Fruit fly (Drosophila melanogaster) whole organism, pupa: ENCODE data around the gene Cyp12a4.

Experiments used
- CG10348 ChIP-seq: fragments of 200-800 bp; sonication (Bioruptor generic); IDR thresholded peaks from 2 replicates; pipeline ENCODE4 v1.3.6; 2022; ENCODE audit warnings: missing biosample characterization, missing genetic modification characterization
- CG12605 ChIP-seq: fragments of 200-800 bp; sonication (Bioruptor generic); IDR thresholded peaks from 2 replicates; pipeline ENCODE4 v1.3.6; 2022; ENCODE audit warnings: missing biosample characterization, missing genetic modification characterization
- CG13204 ChIP-seq: fragments of 200-800 bp; sonication (Bioruptor generic); optimal IDR thresholded peaks from 2 replicates; lab custom pipeline; 2018; ENCODE audit warnings: missing biosample characterization, mild to moderate bottlenecking, missing genetic modification characterization, moderate library complexity
- CG14655 ChIP-seq: fragments of 200-800 bp; sonication (Bioruptor generic); optimal IDR thresholded peaks from 3 replicates; lab custom pipeline; 2017; ENCODE audit warnings: mild to moderate bottlenecking, missing biosample characterization, missing genetic modification reagents, missing genetic modification characterization
- CG15710 ChIP-seq: fragments of 200-800 bp; sonication (Bioruptor generic); optimal IDR thresholded peaks from 2 replicates; lab custom pipeline; 2018; ENCODE audit warnings: missing biosample characterization, mild to moderate bottlenecking, missing genetic modification characterization, moderate library complexity
- CG17806 ChIP-seq: fragments of 200-800 bp; sonication (Bioruptor generic); optimal IDR thresholded peaks from 2 replicates; lab custom pipeline; 2018; ENCODE audit warnings: missing biosample characterization, mild to moderate bottlenecking, missing genetic modification characterization, moderate library complexity
- CG32121 ChIP-seq: fragments of 200-800 bp; sonication (Bioruptor generic); IDR thresholded peaks from 2 replicates; pipeline ENCODE4 v1.3.6; 2022; ENCODE audit warnings: missing biosample characterization, missing genetic modification characterization
- CG34367 ChIP-seq: fragments of 200-800 bp; sonication (Bioruptor generic); optimal IDR thresholded peaks from 2 replicates; lab custom pipeline; 2018; ENCODE audit warnings: missing biosample characterization, mild to moderate bottlenecking, missing genetic modification characterization
- CG4496 ChIP-seq: fragments of 200-800 bp; sonication (Bioruptor generic); IDR thresholded peaks from 3 replicates; pipeline ENCODE4 v1.3.6; 2022; ENCODE audit warnings: missing biosample characterization, missing genetic modification characterization
- CG8159 ChIP-seq: fragments of 200-800 bp; sonication (Bioruptor generic); optimal IDR thresholded peaks from 3 replicates; lab custom pipeline; 2018; ENCODE audit warnings: missing biosample characterization, mild to moderate bottlenecking, missing genetic modification characterization, moderate library complexity
- CG8301 ChIP-seq: fragments of 200-800 bp; sonication (Bioruptor generic); optimal IDR thresholded peaks from 2 replicates; lab custom pipeline; 2018; ENCODE audit warnings: missing biosample characterization, mild to moderate bottlenecking, missing genetic modification characterization
- CG9948 ChIP-seq: fragments of 200-800 bp; sonication (Bioruptor generic); optimal IDR thresholded peaks from 2 replicates; lab custom pipeline; 2018; ENCODE audit warnings: missing biosample characterization, mild to moderate bottlenecking, missing genetic modification characterization, moderate library complexity
- D1 ChIP-seq: fragments of 200-800 bp; sonication (Bioruptor generic); optimal IDR thresholded peaks from 2 replicates; lab custom pipeline; 2018; ENCODE audit warnings: missing biosample characterization, mild to moderate bottlenecking, missing genetic modification characterization, moderate library complexity
- EcR ChIP-seq: fragments of 200-800 bp; sonication (Bioruptor generic); optimal IDR thresholded peaks from 3 replicates; lab custom pipeline; 2019; ENCODE audit warnings: missing biosample characterization, missing genetic modification characterization, mild to moderate bottlenecking, moderate library complexity, missing genetic modification reagents
- Ets98B ChIP-seq: fragments of 200-800 bp; sonication (Bioruptor generic); IDR thresholded peaks from 2 replicates; pipeline ENCODE4 v1.3.6; 2022; ENCODE audit warnings: missing biosample characterization, missing genetic modification characterization
- Pif1A ChIP-seq: fragments of 200-800 bp; sonication (Bioruptor generic); optimal IDR thresholded peaks from 3 replicates; lab custom pipeline; 2016; ENCODE audit warnings: missing biosample characterization, missing genetic modification characterization
- Pif1B ChIP-seq: fragments of 200-800 bp; sonication (Bioruptor generic); optimal IDR thresholded peaks from 3 replicates; lab custom pipeline; 2016; ENCODE audit warnings: missing biosample characterization, missing genetic modification characterization
- Snoo ChIP-seq: fragments of 200-800 bp; sonication (Bioruptor generic); optimal IDR thresholded peaks from 3 replicates; lab custom pipeline; 2017; ENCODE audit warnings: missing biosample characterization, mild to moderate bottlenecking, missing genetic modification characterization, inconsistent platforms
- fd96Ca ChIP-seq: fragments of 200-800 bp; sonication (Bioruptor generic); IDR thresholded peaks from 3 replicates; pipeline ENCODE4 v1.3.6; 2022; ENCODE audit warnings: missing biosample characterization, missing genetic modification characterization
- gl ChIP-seq: fragments of 200-800 bp; sonication (Bioruptor generic); optimal IDR thresholded peaks from 2 replicates; lab custom pipeline; 2018; ENCODE audit warnings: missing biosample characterization, mild to moderate bottlenecking, missing genetic modification characterization
- rn ChIP-seq: fragments of 200-800 bp; sonication (Bioruptor generic); IDR thresholded peaks from 2 replicates; pipeline ENCODE4 v1.3.6; 2022; ENCODE audit warnings: missing biosample characterization, missing genetic modification characterization

The Cyp12a4 gene

DNA sequence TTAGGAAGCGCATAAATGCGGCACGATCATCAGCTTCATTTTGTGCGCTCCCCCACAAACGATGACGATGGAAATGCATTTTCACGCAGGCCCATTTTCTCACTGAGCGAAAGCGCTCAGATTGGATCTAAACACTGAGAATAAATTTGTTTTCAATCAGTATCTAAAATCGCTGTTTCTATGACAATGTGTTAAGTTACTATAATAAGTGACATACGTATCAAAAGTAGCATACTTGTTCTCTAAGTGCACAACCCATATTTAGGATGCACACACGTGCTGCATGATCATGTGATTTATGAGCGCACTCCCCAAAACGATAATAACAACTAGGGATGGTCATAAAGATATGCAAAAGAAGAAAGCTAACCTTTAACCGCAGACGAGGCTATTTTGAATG is 26.8 kb upstream of the Cyp12a4 start:
- TF ChIP-seq CG8159 (tag; lab: Kevin White, UChicago) (no peak), CG13204 (GFP tag; lab: Kevin White, UChicago) (no peak), CG15710 (tag; lab: Kevin White, UChicago) (no peak), fd96Ca (peak; percentile 21; the same call in 1 of the 3 replicates), CG10348 (GFP tag; lab: Robert Waterston, UW) (no peak), CG9948 (tag; lab: Kevin White, UChicago) (no peak), CG34367 (tag; lab: Kevin White, UChicago) (no peak), CG4496 (peak; percentile 66; the same call in 2 of the 3 replicates), Snoo (no peak), CG17806 (tag; lab: Kevin White, UChicago) (no peak), CG8301 (tag; lab: Kevin White, UChicago) (peak; percentile 32), Pif1B (GFP tag; lab: Kevin White, UChicago) (no peak), CG12605 (GFP tag; lab: Robert Waterston, UW) (no peak), Ets98B (peak; percentile 49; the same call in 1 of the 2 replicates), CG14655 (GFP tag; lab: Kevin White, UChicago) (peak; percentile 60), rn (GFP tag; lab: Robert Waterston, UW) (no peak), EcR (GFP tag; lab: Kevin White, UChicago) (no peak), D1 (no peak), Pif1A (GFP tag; lab: Kevin White, UChicago) (no peak), CG32121 (GFP tag; lab: Robert Waterston, UW) (no peak), gl (no peak)

DNA sequence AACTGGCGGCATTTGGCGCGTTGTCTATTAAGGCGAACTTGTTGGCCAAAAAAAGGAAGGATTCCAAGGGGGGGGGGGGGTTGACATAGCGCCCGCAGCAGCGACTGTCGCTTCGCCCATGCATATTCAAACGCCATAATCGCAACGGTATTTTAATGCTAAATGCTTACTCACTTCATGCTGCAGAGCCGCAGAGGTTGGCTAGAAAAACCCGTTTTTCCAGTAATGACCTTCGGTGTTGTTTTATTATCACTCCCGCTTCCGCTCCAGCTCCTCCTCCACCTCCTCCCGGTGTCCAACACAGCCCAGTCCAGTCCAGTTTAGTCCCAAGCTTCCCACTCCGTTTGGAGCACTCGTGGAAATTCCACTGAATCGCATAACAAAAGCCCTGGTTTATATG is 23.8 kb upstream of the Cyp12a4 start:
- TF ChIP-seq CG13204 (GFP tag; lab: Kevin White, UChicago), result peak; percentile 51
- no peak for TF ChIP-seq Pif1B (GFP tag; lab: Kevin White, UChicago)
- TF ChIP-seq CG34367 (tag; lab: Kevin White, UChicago), result no peak

- no peak for TF ChIP-seq CG10348 (GFP tag; lab: Robert Waterston, UW)
- no peak for TF ChIP-seq CG12605 (GFP tag; lab: Robert Waterston, UW)
- no peak for TF ChIP-seq Pif1B (GFP tag; lab: Kevin White, UChicago)
- peak; percentile 4 for TF ChIP-seq CG13204 (GFP tag; lab: Kevin White, UChicago)
- no peak for TF ChIP-seq Ets98B
- TF ChIP-seq fd96Ca, result 0 out of 3 replicates have a peak, but pooled peaks have one; percentile 21
- peak; percentile 76 for TF ChIP-seq EcR (GFP tag; lab: Kevin White, UChicago)
Measured at dm6 chr3R:19112372-19112771, 22.6 kb upstream of the Cyp12a4 start.

DNA sequence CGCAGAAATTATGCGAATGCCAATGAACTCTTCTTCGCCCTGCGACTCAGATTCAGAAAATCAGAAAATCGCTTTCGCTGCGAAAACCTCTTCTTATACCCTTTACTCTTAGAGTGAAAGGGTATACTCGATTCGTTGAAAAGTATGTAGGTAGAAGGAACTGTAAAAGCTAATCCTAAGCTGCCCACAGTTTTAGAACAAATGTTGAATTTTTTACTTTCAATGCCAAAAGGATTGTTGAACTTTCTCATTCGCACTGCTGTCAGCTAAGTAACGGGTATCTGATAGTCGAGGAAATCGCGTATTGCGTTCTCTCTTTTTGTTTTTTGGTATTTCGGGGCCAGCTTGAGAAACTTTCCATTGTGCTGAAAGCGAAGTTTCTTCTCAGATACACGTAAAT is 21.1 kb upstream of the Cyp12a4 start:
- peak; percentile 15 for TF ChIP-seq CG8159 (tag; lab: Kevin White, UChicago)
- no peak for TF ChIP-seq rn (GFP tag; lab: Robert Waterston, UW)
- no peak for TF ChIP-seq EcR (GFP tag; lab: Kevin White, UChicago)
- TF ChIP-seq gl, result no peak
- TF ChIP-seq CG15710 (tag; lab: Kevin White, UChicago), result no peak
- TF ChIP-seq Pif1A (GFP tag; lab: Kevin White, UChicago), result peak; percentile 34
- no peak for TF ChIP-seq CG10348 (GFP tag; lab: Robert Waterston, UW)
- peak; percentile 26 for TF ChIP-seq CG14655 (GFP tag; lab: Kevin White, UChicago)
- TF ChIP-seq CG12605 (GFP tag; lab: Robert Waterston, UW), result no peak
- no peak for TF ChIP-seq Ets98B
- peak; percentile 7 for TF ChIP-seq CG17806 (tag; lab: Kevin White, UChicago)
- TF ChIP-seq CG9948 (tag; lab: Kevin White, UChicago), result peak; percentile 16
- TF ChIP-seq Snoo, result peak; percentile 64
- no peak for TF ChIP-seq D1
- TF ChIP-seq Pif1B (GFP tag; lab: Kevin White, UChicago), result peak; percentile 42

- peak; percentile 87 for TF ChIP-seq Pif1B (GFP tag; lab: Kevin White, UChicago)
- TF ChIP-seq Pif1A (GFP tag; lab: Kevin White, UChicago), result peak; percentile 89
- peak; percentile 74 for TF ChIP-seq rn (GFP tag; lab: Robert Waterston, UW)
- peak; percentile 95 for TF ChIP-seq fd96Ca
- TF ChIP-seq CG13204 (GFP tag; lab: Kevin White, UChicago), result peak; percentile 56
- TF ChIP-seq EcR (GFP tag; lab: Kevin White, UChicago), result peak; percentile 62
- peak; percentile 84 for TF ChIP-seq CG34367 (tag; lab: Kevin White, UChicago)
- TF ChIP-seq D1, result peak; percentile 28
- peak; percentile 89 for TF ChIP-seq CG32121 (GFP tag; lab: Robert Waterston, UW)
- TF ChIP-seq Ets98B, result peak; percentile 88
- TF ChIP-seq CG15710 (tag; lab: Kevin White, UChicago), result peak; percentile 85
- TF ChIP-seq CG14655 (GFP tag; lab: Kevin White, UChicago), result peak; percentile 82
- peak; percentile 71 for TF ChIP-seq gl
- peak; percentile 90 for TF ChIP-seq CG12605 (GFP tag; lab: Robert Waterston, UW)
- TF ChIP-seq CG8159 (tag; lab: Kevin White, UChicago), result peak; percentile 84
- TF ChIP-seq CG8301 (tag; lab: Kevin White, UChicago), result peak; percentile 71
- TF ChIP-seq CG10348 (GFP tag; lab: Robert Waterston, UW), result peak; percentile 44
- peak; percentile 83 for TF ChIP-seq CG9948 (tag; lab: Kevin White, UChicago)
- TF ChIP-seq CG17806 (tag; lab: Kevin White, UChicago), result peak; percentile 86
- peak; percentile 95 for TF ChIP-seq CG4496
- TF ChIP-seq Snoo, result peak; percentile 78
Measured at dm6 chr3R:19118505-19119138, 16.3 kb upstream of the Cyp12a4 start.
